Fruit fly (Drosophila melanogaster) whole organism, prepupa: ENCODE data around the gene ppk31.

Experiments
- Blimp-1 ChIP-seq: fragments of 200-800 bp; sonication (Bioruptor generic); optimal IDR thresholded peaks from 3 replicates; lab custom pipeline; 2017; ENCODE audit warnings: missing biosample characterization, missing genetic modification characterization, mild to moderate bottlenecking, moderate library complexity, missing genetic modification reagents
- CG10669 ChIP-seq: fragments of 200-800 bp; sonication (Bioruptor generic); optimal IDR thresholded peaks from 3 replicates; lab custom pipeline; 2018; ENCODE audit warnings: missing biosample characterization, mild to moderate bottlenecking, missing genetic modification characterization, moderate library complexity
- CG11294 ChIP-seq: fragments of 200-800 bp; sonication (Bioruptor generic); IDR thresholded peaks from 2 replicates; pipeline ENCODE4 v1.3.6; 2022; ENCODE audit warnings: missing biosample characterization, missing genetic modification characterization
- CG11762 ChIP-seq: fragments of 200-800 bp; sonication (Bioruptor generic); optimal IDR thresholded peaks from 3 replicates; lab custom pipeline; 2016; ENCODE audit warnings: missing biosample characterization, missing genetic modification characterization; ENCODE audit not compliant: insufficient read depth
- CG11902 ChIP-seq: fragments of 200-800 bp; sonication (Bioruptor generic); optimal IDR thresholded peaks from 3 replicates; lab custom pipeline; 2016; ENCODE audit warnings: missing biosample characterization, missing genetic modification characterization
- CG15336 ChIP-seq: fragments of 200-800 bp; sonication (Bioruptor generic); IDR thresholded peaks from 2 replicates; pipeline ENCODE4 v1.3.6; 2022; ENCODE audit warnings: missing biosample characterization, missing genetic modification characterization
- CG1621 ChIP-seq: fragments of 200-800 bp; sonication (Bioruptor generic); optimal IDR thresholded peaks from 3 replicates; lab custom pipeline; 2018; ENCODE audit warnings: missing biosample characterization, mild to moderate bottlenecking, missing genetic modification characterization
- CG16779 ChIP-seq: fragments of 200-800 bp; sonication (Bioruptor generic); optimal IDR thresholded peaks from 3 replicates; lab custom pipeline; 2017; ENCODE audit warnings: missing biosample characterization, mild to moderate bottlenecking, missing genetic modification characterization
- CG3032 ChIP-seq: fragments of 200-800 bp; optimal IDR thresholded peaks from 2 replicates; lab custom pipeline; 2019; ENCODE audit warnings: missing biosample characterization, mild to moderate bottlenecking, missing genetic modification characterization, moderate library complexity
- CG31627 ChIP-seq: fragments of 200-800 bp; sonication (Bioruptor generic); optimal IDR thresholded peaks from 3 replicates; lab custom pipeline; 2016; ENCODE audit warnings: missing biosample characterization, missing genetic modification characterization
- CG34406 ChIP-seq: fragments of 200-800 bp; sonication (Bioruptor generic); optimal IDR thresholded peaks from 3 replicates; lab custom pipeline; 2016; ENCODE audit warnings: missing biosample characterization, missing genetic modification characterization
- CG3919 ChIP-seq: fragments of 200-800 bp; sonication (Bioruptor generic); optimal IDR thresholded peaks from 3 replicates; lab custom pipeline; 2016; ENCODE audit warnings: missing biosample characterization, missing genetic modification characterization
- CG4318 ChIP-seq: fragments of 200-800 bp; sonication (Bioruptor generic); optimal IDR thresholded peaks from 3 replicates; lab custom pipeline; 2017; ENCODE audit warnings: missing biosample characterization, mild to moderate bottlenecking, missing genetic modification characterization
- CG6163 ChIP-seq: fragments of 200-800 bp; sonication (Bioruptor generic); IDR thresholded peaks from 3 replicates; pipeline ENCODE4 v1.3.6; 2022; ENCODE audit warnings: missing biosample characterization, missing genetic modification characterization
- CG6276 ChIP-seq: fragments of 200-800 bp; sonication (Bioruptor generic); optimal IDR thresholded peaks from 2 replicates; lab custom pipeline; 2017; ENCODE audit warnings: missing biosample characterization, mild to moderate bottlenecking, missing genetic modification characterization
- CG6792 ChIP-seq: fragments of 200-800 bp; sonication (Bioruptor generic); optimal IDR thresholded peaks from 3 replicates; lab custom pipeline; 2016; ENCODE audit warnings: missing biosample characterization, missing genetic modification characterization
- CG6808 ChIP-seq: fragments of 200-800 bp; sonication (Bioruptor generic); optimal IDR thresholded peaks from 3 replicates; lab custom pipeline; 2017; ENCODE audit warnings: missing biosample characterization, missing genetic modification characterization, mild to moderate bottlenecking, moderate library complexity, missing genetic modification reagents
- CG6854 ChIP-seq: fragments of 200-800 bp; sonication (Bioruptor generic); optimal IDR thresholded peaks from 2 replicates; lab custom pipeline; 2017; ENCODE audit warnings: missing biosample characterization, mild to moderate bottlenecking, missing genetic modification characterization
- CG7368 ChIP-seq: fragments of 200-800 bp; sonication (Bioruptor generic); optimal IDR thresholded peaks from 3 replicates; lab custom pipeline; 2016; ENCODE audit warnings: missing biosample characterization, missing genetic modification characterization
- CG8119 ChIP-seq: fragments of 200-800 bp; sonication (Bioruptor generic); IDR thresholded peaks from 3 replicates; pipeline ENCODE4 v1.3.6; 2022; ENCODE audit warnings: missing biosample characterization, missing genetic modification characterization
- CG8319 ChIP-seq: fragments of 200-800 bp; sonication (Bioruptor generic); optimal IDR thresholded peaks from 3 replicates; lab custom pipeline; 2016; ENCODE audit warnings: missing biosample characterization, missing genetic modification characterization
- CG8632 ChIP-seq: fragments of 200-800 bp; sonication (Bioruptor generic); optimal IDR thresholded peaks from 3 replicates; lab custom pipeline; 2016; ENCODE audit warnings: missing biosample characterization, missing genetic modification characterization
- CG9139 ChIP-seq: fragments of 200-800 bp; sonication (Bioruptor generic); optimal IDR thresholded peaks from 3 replicates; lab custom pipeline; 2017; ENCODE audit warnings: missing biosample characterization, mild to moderate bottlenecking, missing genetic modification characterization
- Eip75B ChIP-seq: fragments of 200-800 bp; sonication (Bioruptor generic); optimal IDR thresholded peaks from 3 replicates; lab custom pipeline; 2016; ENCODE audit warnings: missing biosample characterization, missing genetic modification characterization
- Eip93F ChIP-seq: fragments of 200-800 bp; sonication (Bioruptor generic); optimal IDR thresholded peaks from 2 replicates; lab custom pipeline; 2016; ENCODE audit warnings: missing biosample characterization, mild to moderate bottlenecking, missing genetic modification characterization
- Ets21C ChIP-seq: fragments of 200-800 bp; sonication (Bioruptor generic); optimal IDR thresholded peaks from 3 replicates; lab custom pipeline; 2016; ENCODE audit warnings: missing biosample characterization, missing genetic modification characterization
- Ets96B ChIP-seq: fragments of 200-800 bp; optimal IDR thresholded peaks from 2 replicates; lab custom pipeline; 2019; ENCODE audit warnings: missing biosample characterization, mild to moderate bottlenecking, missing genetic modification characterization, moderate library complexity
- Gug ChIP-seq: fragments of 200-800 bp; sonication (Bioruptor generic); IDR thresholded peaks from 2 replicates; pipeline ENCODE4 v1.3.6; 2022; ENCODE audit warnings: missing biosample characterization, missing genetic modification characterization
- Hr38 ChIP-seq: sonication (Bioruptor generic); optimal IDR thresholded peaks from 2 replicates; lab custom pipeline; 2016; ENCODE audit warnings: missing biosample characterization, missing genetic modification characterization
- Hr39 ChIP-seq: fragments of 200-800 bp; sonication (Bioruptor generic); optimal IDR thresholded peaks from 2 replicates; lab custom pipeline; 2016; ENCODE audit warnings: missing biosample characterization, missing genetic modification characterization
- Lpt ChIP-seq: fragments of 200-800 bp; sonication (Bioruptor generic); optimal IDR thresholded peaks from 3 replicates; lab custom pipeline; 2016; ENCODE audit warnings: missing biosample characterization, missing genetic modification characterization
- Met ChIP-seq: fragments of 200-800 bp; sonication (Bioruptor generic); optimal IDR thresholded peaks from 3 replicates; lab custom pipeline; 2016; ENCODE audit warnings: missing biosample characterization, missing genetic modification characterization
- Smox ChIP-seq: fragments of 200-800 bp; sonication (Bioruptor generic); optimal IDR thresholded peaks from 3 replicates; lab custom pipeline; 2016; ENCODE audit warnings: missing biosample characterization, missing genetic modification characterization
- Sox102F ChIP-seq: fragments of 200-800 bp; sonication (Bioruptor generic); optimal IDR thresholded peaks from 2 replicates; lab custom pipeline; 2016; ENCODE audit warnings: missing biosample characterization, mild to moderate bottlenecking, missing genetic modification characterization
- Sox14 ChIP-seq: fragments of 200-800 bp; sonication (Bioruptor generic); optimal IDR thresholded peaks from 3 replicates; lab custom pipeline; 2016; ENCODE audit warnings: missing biosample characterization, missing genetic modification characterization
- Sox15 ChIP-seq: fragments of 200-800 bp; sonication (Bioruptor generic); optimal IDR thresholded peaks from 3 replicates; lab custom pipeline; 2016; ENCODE audit warnings: missing biosample characterization, missing genetic modification characterization
- achi ChIP-seq: fragments of 200-800 bp; sonication (Bioruptor generic); optimal IDR thresholded peaks from 3 replicates; lab custom pipeline; 2016; ENCODE audit warnings: missing biosample characterization, missing genetic modification characterization
- acj6 ChIP-seq: fragments of 200-800 bp; sonication (Bioruptor generic); optimal IDR thresholded peaks from 3 replicates; lab custom pipeline; 2016; ENCODE audit warnings: missing biosample characterization, missing genetic modification characterization
- cyc ChIP-seq: fragments of 200-800 bp; sonication (Bioruptor generic); optimal IDR thresholded peaks from 3 replicates; lab custom pipeline; 2016; ENCODE audit warnings: missing biosample characterization, missing genetic modification characterization
- dac ChIP-seq: fragments of 200-800 bp; sonication (Bioruptor generic); optimal IDR thresholded peaks from 2 replicates; lab custom pipeline; 2017; ENCODE audit warnings: missing biosample characterization, mild to moderate bottlenecking, missing genetic modification characterization
- dsx ChIP-seq: fragments of 200-800 bp; optimal IDR thresholded peaks from 3 replicates; lab custom pipeline; 2019; ENCODE audit warnings: missing biosample characterization, mild to moderate bottlenecking, missing genetic modification characterization, moderate library complexity; ENCODE audit not compliant: poor library complexity, severe bottlenecking
- esn ChIP-seq: fragments of 200-800 bp; sonication (Bioruptor generic); optimal IDR thresholded peaks from 2 replicates; lab custom pipeline; 2016; ENCODE audit warnings: missing biosample characterization, mild to moderate bottlenecking, missing genetic modification characterization, moderate library complexity
- fd59A ChIP-seq: fragments of 200-800 bp; sonication (Bioruptor generic); optimal IDR thresholded peaks from 2 replicates; lab custom pipeline; 2017; ENCODE audit warnings: missing biosample characterization, mild to moderate bottlenecking, missing genetic modification characterization, missing genetic modification reagents
- fd85E ChIP-seq: fragments of 200-800 bp; sonication (Bioruptor generic); optimal IDR thresholded peaks from 3 replicates; lab custom pipeline; 2016; ENCODE audit warnings: missing biosample characterization, missing genetic modification characterization
- fkh ChIP-seq: fragments of 200-800 bp; sonication (Bioruptor generic); optimal IDR thresholded peaks from 3 replicates; lab custom pipeline; 2017; ENCODE audit warnings: missing biosample characterization, mild to moderate bottlenecking, missing genetic modification characterization, moderate library complexity
- lz ChIP-seq: fragments of 200-800 bp; sonication (Bioruptor generic); optimal IDR thresholded peaks from 3 replicates; lab custom pipeline; 2016; ENCODE audit warnings: missing biosample characterization, missing genetic modification characterization
- pdm3 ChIP-seq: fragments of 200-800 bp; sonication (Bioruptor generic); optimal IDR thresholded peaks from 3 replicates; lab custom pipeline; 2016; ENCODE audit warnings: missing biosample characterization, missing genetic modification characterization
- salr ChIP-seq, 2 experiments: fragments of 200-800 bp; sonication (Bioruptor generic); optimal IDR thresholded peaks; 3 replicates each; lab custom pipeline; 2016 to 2018; ENCODE audit warnings: missing biosample characterization in 2 of 2, missing genetic modification characterization in 2 of 2, mild to moderate bottlenecking in 1 of 2
- spab ChIP-seq: fragments of 200-800 bp; sonication (Bioruptor generic); optimal IDR thresholded peaks from 2 replicates; lab custom pipeline; 2017; ENCODE audit warnings: missing biosample characterization, mild to moderate bottlenecking, missing genetic modification characterization, missing genetic modification reagents
- ss ChIP-seq, 2 experiments: fragments of 200-800 bp; sonication (Bioruptor generic); optimal IDR thresholded peaks; 2 replicates in 1 of 2; 3 replicates in 1 of 2; lab custom pipeline; 2017 to 2018; ENCODE audit warnings: mild to moderate bottlenecking in 2 of 2, missing biosample characterization in 2 of 2, missing genetic modification characterization in 2 of 2, moderate library complexity in 1 of 2
- topi ChIP-seq: fragments of 200-800 bp; sonication (Bioruptor generic); optimal IDR thresholded peaks from 3 replicates; lab custom pipeline; 2016; ENCODE audit warnings: missing biosample characterization, missing genetic modification characterization
- vri ChIP-seq: fragments of 200-800 bp; sonication (Bioruptor generic); optimal IDR thresholded peaks from 3 replicates; lab custom pipeline; 2016; ENCODE audit warnings: missing biosample characterization, mild to moderate bottlenecking, missing genetic modification characterization

Gene ppk31

dm6 chr3R:27167350-27167749 lies 4.4 kb downstream of the ppk31 start:
- TF ChIP-seq pdm3 (GFP tag; lab: Kevin White, UChicago) (peak; percentile 70), Met (GFP tag; lab: Kevin White, UChicago) (no peak), CG31627 (GFP tag; lab: Kevin White, UChicago) (no peak), topi (GFP tag; lab: Kevin White, UChicago) (no peak), acj6 (peak; percentile 51), CG11902 (no peak), dsx (peak; percentile 64), Ets96B (tag; lab: Kevin White, UChicago) (peak; percentile 63), CG4318 (GFP tag; lab: Kevin White, UChicago) (peak; percentile 84), achi (GFP tag; lab: Kevin White, UChicago) (peak; percentile 80), CG7368 (GFP tag; lab: Kevin White, UChicago) (no peak), dac (peak; percentile 84), Hr39 (GFP tag; lab: Kevin White, UChicago) (no peak), Lpt (GFP tag; lab: Kevin White, UChicago) (peak; percentile 89), CG15336 (peak; percentile 94), fd59A (GFP tag; lab: Kevin White, UChicago) (peak; percentile 36), CG8319 (GFP tag; lab: Kevin White, UChicago) (no peak), Sox15 (GFP tag; lab: Kevin White, UChicago) (no peak), esn (GFP tag; lab: Kevin White, UChicago) (no peak), CG8119 (GFP tag; lab: Robert Waterston, UW) (peak; percentile 95), Hr38 (peak; percentile 9), CG11294 (GFP tag; lab: Robert Waterston, UW) (peak; percentile 78), fd85E (no peak), CG16779 (peak; percentile 20), CG10669 (peak; percentile 47), Eip93F (GFP tag; lab: Kevin White, UChicago) (no peak), Sox102F (GFP tag; lab: Kevin White, UChicago) (no peak), ss (GFP tag; optimal IDR thresholded peaks at IDR 0.05; lab: Kevin White, UChicago) (peak; percentile 54 to 91), Ets21C (no peak), CG34406 (GFP tag; lab: Kevin White, UChicago) (no peak), CG11762 (peak; percentile 57), lz (GFP tag; lab: Kevin White, UChicago) (no peak), CG6276 (GFP tag; lab: Kevin White, UChicago) (peak; percentile 93), Smox (GFP tag; lab: Kevin White, UChicago) (no peak), Sox14 (GFP tag; lab: Kevin White, UChicago) (peak; percentile 57), Gug (GFP tag; lab: Robert Waterston, UW) (peak; percentile 83), Eip75B (peak; percentile 62), CG1621 (tag; lab: Kevin White, UChicago) (peak; percentile 22), vri (GFP tag; lab: Kevin White, UChicago) (no peak), CG8632 (GFP tag; lab: Kevin White, UChicago) (no peak), Blimp-1 (no peak), CG6163 (GFP tag; lab: Robert Waterston, UW) (peak; percentile 89), CG6854 (GFP tag; lab: Kevin White, UChicago) (no peak), CG3919 (GFP tag; lab: Kevin White, UChicago) (peak; percentile 79), spab (peak; percentile 54), CG6808 (GFP tag; lab: Kevin White, UChicago) (peak; percentile 66), salr (GFP tag; optimal IDR thresholded peaks at IDR 0.05; lab: Kevin White, UChicago) (peak in 1 of 2 experiments; percentile 74), CG6792 (GFP tag; lab: Kevin White, UChicago) (no peak), cyc (GFP tag; lab: Kevin White, UChicago) (no peak), CG9139 (peak; percentile 39), CG3032 (peak; percentile 62), fkh (GFP tag; lab: Kevin White, UChicago) (no peak)
